Fruit fly (Drosophila melanogaster) Kc167 (cell line): ENCODE results near the gene CG12075.

Experiments used
- Myc ChIP-seq: fragments of >200 bp; optimal IDR thresholded peaks from 2 replicates; lab custom pipeline; 2017; ENCODE audit warnings: missing external identifiers
- Sin3A ChIP-seq: fragments of >200 bp; optimal IDR thresholded peaks from 2 replicates; lab custom pipeline; 2018; ENCODE audit warnings: missing external identifiers
- h ChIP-seq: fragments of >200 bp; optimal IDR thresholded peaks from 3 replicates; lab custom pipeline; 2018; ENCODE audit warnings: missing external identifiers
- insv ChIP-seq: fragments of >200 bp; optimal IDR thresholded peaks from 3 replicates; lab custom pipeline; 2018; ENCODE audit warnings: missing external identifiers
- psq ChIP-seq: fragments of >200 bp; optimal IDR thresholded peaks from 2 replicates; lab custom pipeline; 2017; ENCODE audit warnings: missing external identifiers
- ttk ChIP-seq: sonication (Bioruptor generic); optimal IDR thresholded peaks from 2 replicates; lab custom pipeline; 2017; ENCODE audit warnings: missing external identifiers

Gene CG12075

dm6 chrX:8837892-8838373 is at the start of gene CG12075:
CG12075 (plus strand) TSS chrX:8838323.
- TF ChIP-seq ttk (no peak), insv (lab: Kevin White, UChicago) (no peak), Sin3A (lab: Kevin White, UChicago) (no peak), psq (lab: Kevin White, UChicago) (no peak), h (lab: Kevin White, UChicago) (no peak), Myc (lab: Kevin White, UChicago) (no peak)

dm6 chrX:8792927-8793326 is 45.2 kb upstream of the CG12075 start:
- no peak for TF ChIP-seq h (lab: Kevin White, UChicago)
- no peak for TF ChIP-seq ttk
- TF ChIP-seq insv (lab: Kevin White, UChicago), result no peak
- TF ChIP-seq psq (lab: Kevin White, UChicago), result no peak
- no peak for TF ChIP-seq Sin3A (lab: Kevin White, UChicago)
- no peak for TF ChIP-seq Myc (lab: Kevin White, UChicago)

- TF ChIP-seq insv (lab: Kevin White, UChicago) (no peak), h (lab: Kevin White, UChicago) (no peak), ttk (no peak), psq (lab: Kevin White, UChicago) (no peak), Myc (lab: Kevin White, UChicago) (no peak), Sin3A (lab: Kevin White, UChicago) (no peak)
Observed at dm6 chrX:8795387-8796195, 42.5 kb upstream of the CG12075 start.

dm6 chrX:8798330-8798729 is 39.8 kb upstream of the CG12075 start:
- TF ChIP-seq psq (lab: Kevin White, UChicago), result no peak

- TF ChIP-seq ttk, result no peak
- TF ChIP-seq Sin3A (lab: Kevin White, UChicago), result no peak
- no peak for TF ChIP-seq h (lab: Kevin White, UChicago)
- TF ChIP-seq Myc (lab: Kevin White, UChicago), result no peak
- TF ChIP-seq psq (lab: Kevin White, UChicago), result no peak
- TF ChIP-seq insv (lab: Kevin White, UChicago), result no peak
Observed at dm6 chrX:8800235-8800771, 37.8 kb upstream of the CG12075 start.

- TF ChIP-seq h (lab: Kevin White, UChicago), result no peak
- TF ChIP-seq psq (lab: Kevin White, UChicago), result no peak
Observed at dm6 chrX:8805729-8806128, 32.4 kb upstream of the CG12075 start, which contains the start of gene Lim1. Lim1 (minus strand) TSS chrX:8805804.

dm6 chrX:8806561-8807190 is 31.4 kb upstream of the CG12075 start:
- TF ChIP-seq insv (lab: Kevin White, UChicago) (no peak), Sin3A (lab: Kevin White, UChicago) (no peak), h (lab: Kevin White, UChicago) (no peak), Myc (lab: Kevin White, UChicago) (no peak), ttk (no peak), psq (lab: Kevin White, UChicago) (no peak)

dm6 chrX:8807282-8807681 is 30.8 kb upstream of the CG12075 start:
- no peak for TF ChIP-seq insv (lab: Kevin White, UChicago)
- TF ChIP-seq psq (lab: Kevin White, UChicago), result no peak

dm6 chrX:8822294-8822693 is 15.8 kb upstream of the CG12075 start:
- TF ChIP-seq insv (lab: Kevin White, UChicago), result no peak
- TF ChIP-seq h (lab: Kevin White, UChicago), result no peak
- no peak for TF ChIP-seq Sin3A (lab: Kevin White, UChicago)
- TF ChIP-seq ttk, result no peak
- no peak for TF ChIP-seq psq (lab: Kevin White, UChicago)
- TF ChIP-seq Myc (lab: Kevin White, UChicago), result no peak

- TF ChIP-seq h (lab: Kevin White, UChicago), result no peak
Observed at dm6 chrX:8822868-8823267, 15.3 kb upstream of the CG12075 start.

dm6 chrX:8829396-8829795 is 8.7 kb upstream of the CG12075 start:
- TF ChIP-seq Myc (lab: Kevin White, UChicago) (no peak), insv (lab: Kevin White, UChicago) (no peak), Sin3A (lab: Kevin White, UChicago) (no peak), h (lab: Kevin White, UChicago) (no peak), psq (lab: Kevin White, UChicago) (no peak), ttk (no peak)

dm6 chrX:8830087-8830486 is 8.0 kb upstream of the CG12075 start:
- TF ChIP-seq insv (lab: Kevin White, UChicago) (no peak), Myc (lab: Kevin White, UChicago) (no peak), psq (lab: Kevin White, UChicago) (no peak), h (lab: Kevin White, UChicago) (no peak), ttk (no peak), Sin3A (lab: Kevin White, UChicago) (no peak)
